Fruit fly (Drosophila melanogaster) whole organism, prepupa: ENCODE results near the gene CG14689.

Experiments used
- CG10631 ChIP-seq: fragments of 200-800 bp; sonication (Bioruptor generic); optimal IDR thresholded peaks from 2 replicates; lab custom pipeline; 2016; ENCODE audit warnings: missing biosample characterization, missing genetic modification characterization
- CG3919 ChIP-seq: fragments of 200-800 bp; sonication (Bioruptor generic); optimal IDR thresholded peaks from 3 replicates; lab custom pipeline; 2016; ENCODE audit warnings: missing biosample characterization, missing genetic modification characterization
- CG6163 ChIP-seq: fragments of 200-800 bp; sonication (Bioruptor generic); IDR thresholded peaks from 3 replicates; pipeline ENCODE4 v1.3.6; 2022; ENCODE audit warnings: missing biosample characterization, missing genetic modification characterization
- CG6792 ChIP-seq: fragments of 200-800 bp; sonication (Bioruptor generic); optimal IDR thresholded peaks from 3 replicates; lab custom pipeline; 2016; ENCODE audit warnings: missing biosample characterization, missing genetic modification characterization
- CG7368 ChIP-seq: fragments of 200-800 bp; sonication (Bioruptor generic); optimal IDR thresholded peaks from 3 replicates; lab custom pipeline; 2016; ENCODE audit warnings: missing biosample characterization, missing genetic modification characterization
- CG8119 ChIP-seq: fragments of 200-800 bp; sonication (Bioruptor generic); IDR thresholded peaks from 3 replicates; pipeline ENCODE4 v1.3.6; 2022; ENCODE audit warnings: missing biosample characterization, missing genetic modification characterization
- CG8632 ChIP-seq: fragments of 200-800 bp; sonication (Bioruptor generic); optimal IDR thresholded peaks from 3 replicates; lab custom pipeline; 2016; ENCODE audit warnings: missing biosample characterization, missing genetic modification characterization
- Ets96B ChIP-seq: fragments of 200-800 bp; optimal IDR thresholded peaks from 2 replicates; lab custom pipeline; 2019; ENCODE audit warnings: missing biosample characterization, mild to moderate bottlenecking, missing genetic modification characterization, moderate library complexity
- Gug ChIP-seq: fragments of 200-800 bp; sonication (Bioruptor generic); IDR thresholded peaks from 2 replicates; pipeline ENCODE4 v1.3.6; 2022; ENCODE audit warnings: missing biosample characterization, missing genetic modification characterization
- Hr39 ChIP-seq: fragments of 200-800 bp; sonication (Bioruptor generic); optimal IDR thresholded peaks from 2 replicates; lab custom pipeline; 2016; ENCODE audit warnings: missing biosample characterization, missing genetic modification characterization
- Sox15 ChIP-seq: fragments of 200-800 bp; sonication (Bioruptor generic); optimal IDR thresholded peaks from 3 replicates; lab custom pipeline; 2016; ENCODE audit warnings: missing biosample characterization, missing genetic modification characterization
- cyc ChIP-seq: fragments of 200-800 bp; sonication (Bioruptor generic); optimal IDR thresholded peaks from 3 replicates; lab custom pipeline; 2016; ENCODE audit warnings: missing biosample characterization, missing genetic modification characterization
- dsx ChIP-seq: fragments of 200-800 bp; optimal IDR thresholded peaks from 3 replicates; lab custom pipeline; 2019; ENCODE audit warnings: missing biosample characterization, mild to moderate bottlenecking, missing genetic modification characterization, moderate library complexity; ENCODE audit not compliant: poor library complexity, severe bottlenecking
- lz ChIP-seq: fragments of 200-800 bp; sonication (Bioruptor generic); optimal IDR thresholded peaks from 3 replicates; lab custom pipeline; 2016; ENCODE audit warnings: missing biosample characterization, missing genetic modification characterization

CG14689 gene

dm6 chr3R:10661098-10661497 is 50.0 kb downstream of the CG14689 start (continued):
- TF ChIP-seq Hr39 (GFP tag; lab: Kevin White, UChicago) (peak; percentile 50), CG8632 (GFP tag; lab: Kevin White, UChicago) (peak; percentile 45), cyc (GFP tag; lab: Kevin White, UChicago) (peak; percentile 61), CG6792 (GFP tag; lab: Kevin White, UChicago) (peak; percentile 66), Ets96B (tag; lab: Kevin White, UChicago) (peak; percentile 69), CG7368 (GFP tag; lab: Kevin White, UChicago) (no peak), Gug (GFP tag; lab: Robert Waterston, UW) (no peak), Sox15 (GFP tag; lab: Kevin White, UChicago) (peak; percentile 16), CG8119 (GFP tag; lab: Robert Waterston, UW) (0 out of 3 replicates have a peak, but pooled peaks have one; percentile 15), CG10631 (peak; percentile 69), lz (GFP tag; lab: Kevin White, UChicago) (peak; percentile 52), CG6163 (GFP tag; lab: Robert Waterston, UW) (peak; percentile 56; the same call in 2 of the 3 replicates), dsx (peak; percentile 50), CG3919 (GFP tag; lab: Kevin White, UChicago) (peak; percentile 70)
